Fruit fly (Drosophila melanogaster): ENCODE data around the gene CG6638.
A peak's percentile ranks its signal among the peaks of the same experiment; 100 is the strongest.

Gene CG6638

DNA sequence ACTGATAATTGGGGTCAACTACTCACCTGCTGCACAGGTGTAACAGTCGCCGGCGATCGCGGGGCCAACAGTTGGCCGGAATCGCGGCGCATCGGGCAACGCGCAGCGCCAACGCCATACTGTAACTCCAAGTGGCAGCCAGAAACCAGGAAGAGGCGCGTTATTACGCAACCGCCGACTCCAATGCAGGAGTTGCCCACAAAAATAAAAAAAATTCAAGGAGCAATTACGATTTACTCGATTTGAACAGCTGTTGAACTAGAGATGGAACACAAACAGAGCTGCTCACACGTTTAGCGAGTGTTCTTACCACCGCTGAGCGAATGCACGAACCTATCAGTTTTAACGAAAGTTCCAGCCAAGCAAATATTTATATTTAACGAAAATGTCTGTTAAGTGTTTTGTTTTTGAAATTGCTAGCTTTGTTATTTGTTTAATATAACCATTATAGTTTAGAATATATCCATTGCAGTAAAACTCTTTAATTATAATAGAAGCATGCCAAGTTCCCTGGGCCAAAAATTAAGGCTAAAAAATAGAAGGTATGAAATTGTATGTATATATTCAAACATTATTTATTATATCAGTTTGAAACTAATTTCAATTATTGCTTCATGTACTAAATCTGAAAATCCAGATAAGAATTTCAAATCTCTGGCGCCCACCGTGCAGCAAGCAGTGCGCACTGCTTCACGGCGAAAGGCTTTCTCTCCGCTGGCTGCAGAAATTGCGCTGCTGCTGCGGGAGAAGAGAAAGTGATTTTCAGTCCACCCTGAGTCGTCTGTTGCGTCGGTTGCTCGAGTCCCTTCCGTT is 28.2 kb upstream of the CG6638 start, which contains the start of the genes CG5989 and CG6282 (continued):
- peak; percentile 67 for TF ChIP-seq CG42726 (GFP tag; IDR thresholded peaks at IDR 0.05; ENCODE audit: partially characterized antibody)
- TF ChIP-seq fru (optimal IDR thresholded peaks at IDR 0.05), result no peak
- TF ChIP-seq tin (GFP tag; optimal IDR thresholded peaks at IDR 0.05), result no peak
- TF ChIP-seq Vsx1 (GFP tag; optimal IDR thresholded peaks at IDR 0.05), result no peak
- no peak for TF ChIP-seq Dbx (GFP tag; IDR thresholded peaks at IDR 0.05)
- no peak for TF ChIP-seq grn (GFP tag; optimal IDR thresholded peaks at IDR 0.05)
- 0 out of 2 replicates have a peak, but pooled peaks have one; percentile 18 for TF ChIP-seq CG43689 (GFP tag; IDR thresholded peaks at IDR 0.05)
- TF ChIP-seq Xrp1 (GFP tag; IDR thresholded peaks at IDR 0.05), result peak; percentile 57
- no peak for TF ChIP-seq peb (GFP tag; IDR thresholded peaks at IDR 0.05)
- no peak for TF ChIP-seq chn (GFP tag; optimal IDR thresholded peaks at IDR 0.05)
- peak; percentile 71 for TF ChIP-seq lab (GFP tag; optimal IDR thresholded peaks at IDR 0.05)
- TF ChIP-seq Dll (GFP tag; IDR thresholded peaks at IDR 0.05; ENCODE audit: partially characterized antibody), result peak; percentile 70; the same call in 3 of the 4 replicates
- TF ChIP-seq hbn (GFP tag; IDR thresholded peaks at IDR 0.05; ENCODE audit: partially characterized antibody), result peak; percentile 30; the same call in 1 of the 2 replicates
- no peak for TF ChIP-seq gcm2 (GFP tag; optimal IDR thresholded peaks at IDR 0.05)
- TF ChIP-seq Rx (GFP tag; IDR thresholded peaks at IDR 0.05), result no peak
- no peak for TF ChIP-seq ham (GFP tag; IDR thresholded peaks at IDR 0.05)
- TF ChIP-seq ato (GFP tag; IDR thresholded peaks at IDR 0.05; ENCODE audit: partially characterized antibody), result 0 out of 2 replicates have a peak, but pooled peaks have one; percentile 32
- no peak for TF ChIP-seq Lpt (GFP tag; optimal IDR thresholded peaks at IDR 0.05)
- TF ChIP-seq Rfx (GFP tag; IDR thresholded peaks at IDR 0.05), result peak; percentile 53
- peak; percentile 60 for TF ChIP-seq Dref (GFP tag; IDR thresholded peaks at IDR 0.05)
- TF ChIP-seq CG4820 (GFP tag; optimal IDR thresholded peaks at IDR 0.05), result no peak
- no peak for TF ChIP-seq Mrtf (GFP tag; IDR thresholded peaks at IDR 0.05)
- peak; percentile 63; the same call in 2 of the 3 replicates for TF ChIP-seq CG11456 (GFP tag; IDR thresholded peaks at IDR 0.05)
- no peak for TF ChIP-seq CG12104 (GFP tag; optimal IDR thresholded peaks at IDR 0.05)
- TF ChIP-seq sna (GFP tag; IDR thresholded peaks at IDR 0.05; ENCODE audit: partially characterized antibody), result no peak; the same call in 1 of the 2 replicates
- TF ChIP-seq CG4617 (GFP tag; optimal IDR thresholded peaks at IDR 0.05; ENCODE audit: borderline replicate concordance), result peak; percentile 24
- no peak for TF ChIP-seq klu (GFP tag; IDR thresholded peaks at IDR 0.05)
- TF ChIP-seq CG10565 (GFP tag; optimal IDR thresholded peaks at IDR 0.05), result no peak
- no peak for TF ChIP-seq danr (GFP tag; IDR thresholded peaks at IDR 0.05)
- no peak for TF ChIP-seq GATAe (GFP tag; conservative IDR thresholded peaks at IDR 0.05)
- TF ChIP-seq fd102C (GFP tag; optimal IDR thresholded peaks at IDR 0.05), result no peak
- TF ChIP-seq MBD-R2 (GFP tag; IDR thresholded peaks at IDR 0.05), result peak; percentile 99
- TF ChIP-seq CG12219 (GFP tag; optimal IDR thresholded peaks at IDR 0.05), result peak; percentile 45
- peak; percentile 65 for TF ChIP-seq CG17328 (GFP tag; IDR thresholded peaks at IDR 0.05)
- no peak for TF ChIP-seq zfh1 (GFP tag; IDR thresholded peaks at IDR 0.05)
- peak; percentile 26 for TF ChIP-seq zen (tag; optimal IDR thresholded peaks at IDR 0.05)
- TF ChIP-seq bigmax (GFP tag; optimal IDR thresholded peaks at IDR 0.05), result no peak
- peak; percentile 62; the same call in 1 of the 2 replicates for TF ChIP-seq CG16779 (GFP tag; IDR thresholded peaks at IDR 0.05)
- no peak for TF ChIP-seq CG4282 (GFP tag; optimal IDR thresholded peaks at IDR 0.05)
- no peak for TF ChIP-seq emc (GFP tag; optimal IDR thresholded peaks at IDR 0.05)
- TF ChIP-seq sr (GFP tag; IDR thresholded peaks at IDR 0.05), result no peak
- peak; percentile 49 for TF ChIP-seq grau (tag; optimal IDR thresholded peaks at IDR 0.05)
- TF ChIP-seq CG17361 (GFP tag; IDR thresholded peaks at IDR 0.05), result peak; percentile 36; the same call in 2 of the 3 replicates
- TF ChIP-seq Max (GFP tag; optimal IDR thresholded peaks at IDR 0.05), result peak; percentile 52
- TF ChIP-seq dimm (GFP tag; IDR thresholded peaks at IDR 0.05), result no peak
- TF ChIP-seq run (tag; optimal IDR thresholded peaks at IDR 0.05), result no peak
- TF ChIP-seq Usf (GFP tag; optimal IDR thresholded peaks at IDR 0.05), result no peak
- no peak for TF ChIP-seq CkIIα-i1 (GFP tag; IDR thresholded peaks at IDR 0.05)
- no peak for TF ChIP-seq gro (GFP tag; optimal IDR thresholded peaks at IDR 0.05)
- peak; percentile 58 for TF ChIP-seq Hsf (GFP tag; optimal IDR thresholded peaks at IDR 0.05)
